Worm (Caenorhabditis elegans) whole organism, early embryonic: ENCODE data around the gene cpg-2.

ENCODE experiments used
- B0310.2 ChIP-seq: sonication (generic microtip); optimal IDR thresholded peaks from 2 replicates; lab custom pipeline; 2016; ENCODE audit warnings: mild to moderate bottlenecking, missing genetic modification characterization, missing compliant biosample characterization
- flt-1 ChIP-seq: fragments of 200-800 bp; sonication (Bioruptor generic); IDR thresholded peaks from 2 replicates; pipeline ENCODE4 v1.3.6; 2022; ENCODE audit warnings: missing genetic modification characterization, missing compliant biosample characterization
- sea-1 ChIP-seq: fragments of 200-800 bp; sonication (Bioruptor generic); conservative IDR thresholded peaks from 2 replicates; pipeline ENCODE4 v1.3.6; 2022; ENCODE audit warnings: missing genetic modification characterization, missing compliant biosample characterization

DNA sequence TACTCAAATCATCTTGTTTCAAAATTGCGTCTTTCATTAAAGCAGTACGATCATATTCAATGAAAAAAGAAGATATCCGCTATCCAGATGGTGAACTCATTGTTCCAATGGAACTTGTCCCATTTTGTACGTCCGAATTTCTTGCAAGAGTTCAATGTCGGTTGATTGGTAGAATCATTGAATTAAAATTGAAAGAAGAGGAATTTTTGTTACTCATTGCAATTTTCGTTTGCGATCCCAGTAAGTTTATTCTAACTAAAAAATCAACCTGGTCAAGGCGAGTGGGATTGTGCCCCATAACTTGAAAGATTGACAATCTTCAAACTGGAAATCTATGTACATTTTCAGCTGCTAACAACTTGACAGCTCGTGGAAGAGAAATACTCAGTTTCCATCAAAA is 7.3 kb downstream of the cpg-2 start:
- TF ChIP-seq sea-1 (GFP tag; lab: Robert Waterston, UW) (no peak), B0310.2 (tag; lab: Kevin White, UChicago) (no peak), flt-1 (GFP tag; lab: Robert Waterston, UW) (no peak)
